Worm (Caenorhabditis elegans): Measurements from ENCODE around the gene amx-3.

The amx-3 gene

DNA sequence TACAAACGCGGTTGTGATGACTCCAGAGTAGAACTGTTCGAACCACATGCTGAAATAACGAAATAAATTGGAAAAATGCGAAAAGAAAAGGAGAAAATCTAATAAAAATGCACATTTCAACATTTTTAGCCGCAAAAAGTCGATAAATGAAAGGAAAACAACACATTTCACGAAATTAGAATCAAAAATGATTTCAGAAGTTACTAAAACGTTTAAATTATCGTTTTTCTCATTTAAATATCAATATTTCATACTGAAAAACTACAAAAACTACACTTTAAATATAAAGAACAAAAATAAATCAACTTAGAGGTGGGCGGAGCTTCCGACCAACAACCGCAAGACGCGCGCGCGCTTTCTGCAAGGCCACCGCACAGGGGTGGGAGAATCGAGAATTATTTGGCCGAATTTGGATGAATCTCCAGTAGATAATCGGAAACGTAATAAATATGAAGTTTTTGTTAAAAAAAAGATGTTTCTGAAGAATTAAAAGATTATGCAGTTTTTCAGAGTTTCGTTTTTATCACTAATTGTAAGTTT is 51.6 kb downstream of the amx-3 start, which contains the start of gene ndua-1:
ndua-1 (minus strand) TSS at position 51 of the 540 bp plus-strand sequence.
- no peak for TF ChIP-seq skn-1 (tag; optimal IDR thresholded peaks at IDR 0.05)
- TF ChIP-seq lin-15B (tag; optimal IDR thresholded peaks at IDR 0.05), result no peak
- peak; percentile 8 for TF ChIP-seq dpl-1 (GFP tag; optimal IDR thresholded peaks at IDR 0.05)
- TF ChIP-seq D1046.2 (GFP tag; IDR thresholded peaks at IDR 0.05), result no peak
- no peak for TF ChIP-seq tag-97 (GFP tag; IDR thresholded peaks at IDR 0.05)
- TF ChIP-seq snpc-4 (tag; optimal IDR thresholded peaks at IDR 0.05), result no peak
- no peak for TF ChIP-seq lin-13 (GFP tag; optimal IDR thresholded peaks at IDR 0.05)
- peak; percentile 86 for TF ChIP-seq mes-2 (tag; optimal IDR thresholded peaks at IDR 0.05; ENCODE audit: poor library complexity, severe bottlenecking)
- TF ChIP-seq nhr-111 (GFP tag; optimal IDR thresholded peaks at IDR 0.05), result no peak
- no peak for TF ChIP-seq nhr-42 (GFP tag; IDR thresholded peaks at IDR 0.05)
- TF ChIP-seq ceh-20 (GFP tag; IDR thresholded peaks at IDR 0.05), result no peak
- peak; percentile 26 for TF ChIP-seq rbr-2 (tag; optimal IDR thresholded peaks at IDR 0.05)
- TF ChIP-seq aha-1 (tag), result peak; percentile 92
- peak; percentile 23 for TF ChIP-seq dve-1 (tag; optimal IDR thresholded peaks at IDR 0.05; ENCODE audit: insufficient read depth)
- TF ChIP-seq lim-7 (GFP tag; IDR thresholded peaks at IDR 0.05), result no peak
- TF ChIP-seq Y48G9A.11 (GFP tag; IDR thresholded peaks at IDR 0.05), result no peak
- TF ChIP-seq Y5F2A.4 (GFP tag; optimal IDR thresholded peaks at IDR 0.05), result no peak
- no peak for TF ChIP-seq aly-2 (tag; optimal IDR thresholded peaks at IDR 0.05)
- peak; percentile 55 for TF ChIP-seq nhr-28 (tag; optimal IDR thresholded peaks at IDR 0.05)
- no peak for TF ChIP-seq spr-1 (tag; optimal IDR thresholded peaks at IDR 0.05)
- TF ChIP-seq tra-1 (GFP tag; IDR thresholded peaks at IDR 0.05), result no peak
- TF ChIP-seq duxl-1 (tag; optimal IDR thresholded peaks at IDR 0.05; ENCODE audit: poor library complexity), result peak; percentile 45
- TF ChIP-seq nhr-76 (tag; optimal IDR thresholded peaks at IDR 0.05), result no peak
- TF ChIP-seq daf-16 (GFP tag; optimal IDR thresholded peaks at IDR 0.05), result no peak
- peak; percentile 15 for TF ChIP-seq daf-16 (tag; optimal IDR thresholded peaks at IDR 0.05)
- no peak for TF ChIP-seq lsy-2 (tag; optimal IDR thresholded peaks at IDR 0.05)
- TF ChIP-seq lin-29 (GFP tag; IDR thresholded peaks at IDR 0.05), result no peak
- TF ChIP-seq R02D3.7 (tag; optimal IDR thresholded peaks at IDR 0.05), result no peak
- TF ChIP-seq hmg-1.1 (GFP tag; IDR thresholded peaks at IDR 0.05), result 0 out of 2 replicates have a peak, but pooled peaks have one; percentile 40
- peak; percentile 10 for TF ChIP-seq ces-1 (GFP tag; optimal IDR thresholded peaks at IDR 0.05)
- no peak for TF ChIP-seq vab-7 (GFP tag; IDR thresholded peaks at IDR 0.05)

DNA sequence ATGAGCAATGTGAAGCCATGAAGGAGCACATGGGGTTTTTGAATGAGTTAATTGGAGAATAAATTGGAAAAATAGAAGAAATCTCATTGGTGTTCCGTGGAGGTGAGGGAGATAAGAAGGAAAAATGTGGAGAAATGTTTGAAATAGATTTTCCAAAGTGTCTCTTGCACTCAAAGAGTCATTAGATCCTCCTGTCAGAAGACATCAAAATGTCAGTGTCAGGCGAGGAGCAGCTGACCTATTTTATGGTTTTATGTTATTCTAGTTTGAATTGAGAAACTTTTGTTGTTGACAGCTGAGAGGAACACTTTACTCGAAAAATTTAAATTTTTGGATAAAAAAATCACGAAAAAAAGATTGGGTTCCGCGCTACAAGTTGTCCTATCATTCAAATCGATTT is 52.9 kb downstream of the amx-3 start, which contains the start of gene clec-264:
clec-264 (minus strand) TSS at position 122 of the 400 bp plus-strand sequence.
- no peak for TF ChIP-seq ZK546.5 (tag; optimal IDR thresholded peaks at IDR 0.05)
- no peak for TF ChIP-seq aly-2 (tag; optimal IDR thresholded peaks at IDR 0.05)
- TF ChIP-seq daf-12 (tag; optimal IDR thresholded peaks at IDR 0.05), result no peak
- no peak for TF ChIP-seq vab-7 (GFP tag; IDR thresholded peaks at IDR 0.05)
- TF ChIP-seq ceh-82 (tag; optimal IDR thresholded peaks at IDR 0.05), result no peak
- TF ChIP-seq spr-3 (GFP tag; optimal IDR thresholded peaks at IDR 0.05), result no peak
- no peak for TF ChIP-seq mxl-2 (GFP tag; conservative IDR thresholded peaks at IDR 0.05)
- TF ChIP-seq egl-43 (GFP tag; IDR thresholded peaks at IDR 0.05), result no peak
- TF ChIP-seq daf-19 (GFP tag; conservative IDR thresholded peaks at IDR 0.05), result no peak
- no peak for TF ChIP-seq mep-1 (tag; optimal IDR thresholded peaks at IDR 0.05)
- TF ChIP-seq ceh-62 (tag; optimal IDR thresholded peaks at IDR 0.05), result no peak
- no peak for TF ChIP-seq Y5F2A.4 (GFP tag; optimal IDR thresholded peaks at IDR 0.05)
- no peak for TF ChIP-seq nhr-42 (GFP tag; IDR thresholded peaks at IDR 0.05)
- no peak for TF ChIP-seq nhr-48 (tag; optimal IDR thresholded peaks at IDR 0.05)
- no peak for TF ChIP-seq mdl-1 (tag; optimal IDR thresholded peaks at IDR 0.05)
- no peak for TF ChIP-seq F37D6.2 (tag; optimal IDR thresholded peaks at IDR 0.05)
- no peak for TF ChIP-seq nhr-25 (tag; optimal IDR thresholded peaks at IDR 0.05; ENCODE audit: borderline replicate concordance, insufficient read depth)
- TF ChIP-seq mdt-29 (GFP tag; IDR thresholded peaks at IDR 0.05), result no peak

Measured in whole organism, L4 larva.